Worm (Caenorhabditis elegans) whole organism, L3 larva: ENCODE data around the gene npr-13.
A peak's percentile ranks its signal among the peaks of the same experiment; 100 is the strongest.

Source experiments
- R02D3.7 ChIP-seq: fragments of 150-350 bp; optimal IDR thresholded peaks from 2 replicates; lab custom pipeline; 2014; ENCODE audit warnings: missing biosample characterization, missing genetic modification characterization
- ZK546.5 ChIP-seq: sonication (generic microtip); optimal IDR thresholded peaks from 2 replicates; lab custom pipeline; 2017; ENCODE audit warnings: missing biosample characterization, missing genetic modification characterization
- aly-2 ChIP-seq: fragments of 150-350 bp; optimal IDR thresholded peaks from 2 replicates; lab custom pipeline; 2014; ENCODE audit warnings: missing biosample characterization, missing genetic modification characterization
- ama-1 ChIP-seq: fragments of 150-350 bp; optimal IDR thresholded peaks from 2 replicates; lab custom pipeline; 2018
- ceh-28 ChIP-seq: fragments of 150-350 bp; optimal IDR thresholded peaks from 2 replicates; lab custom pipeline; 2014; ENCODE audit warnings: missing biosample characterization, missing genetic modification reagents, missing genetic modification characterization
- ceh-82 ChIP-seq: fragments of 150-350 bp; optimal IDR thresholded peaks from 2 replicates; lab custom pipeline; 2014; ENCODE audit warnings: missing biosample characterization, missing genetic modification characterization
- daf-12 ChIP-seq: fragments of 150-350 bp; optimal IDR thresholded peaks from 2 replicates; lab custom pipeline; 2014; ENCODE audit warnings: missing biosample characterization, missing genetic modification reagents, missing genetic modification characterization
- egl-5 ChIP-seq: fragments of 150-350 bp; optimal IDR thresholded peaks from 2 replicates; lab custom pipeline; 2017; ENCODE audit warnings: missing biosample characterization, missing genetic modification reagents, missing genetic modification characterization, inconsistent platforms
- elt-1 ChIP-seq: fragments of 150-350 bp; optimal IDR thresholded peaks from 2 replicates; lab custom pipeline; 2014; ENCODE audit warnings: missing biosample characterization, missing genetic modification characterization
- elt-2 ChIP-seq: sonication (generic microtip); optimal IDR thresholded peaks from 2 replicates; lab custom pipeline; 2016; ENCODE audit warnings: missing genetic modification reagents, mild to moderate bottlenecking, missing genetic modification characterization, missing compliant biosample characterization
- elt-3 ChIP-seq, 3 experiments: fragments of 150-350 bp in 1 of 3; sonication (generic microtip) in 2 of 3; optimal IDR thresholded peaks; 2 replicates in 2 of 3; 4 replicates in 1 of 3; lab custom pipeline; 2014 to 2017; ENCODE audit warnings: missing biosample characterization in 3 of 3, missing genetic modification characterization in 3 of 3
- fos-1 ChIP-seq: fragments of 150-350 bp; optimal IDR thresholded peaks from 2 replicates; lab custom pipeline; 2014; ENCODE audit warnings: missing biosample characterization, missing genetic modification characterization
- hmg-11 ChIP-seq: sonication (generic microtip); optimal IDR thresholded peaks from 2 replicates; lab custom pipeline; 2016; ENCODE audit warnings: missing genetic modification characterization, missing compliant biosample characterization
- jun-1 ChIP-seq: fragments of 150-350 bp; optimal IDR thresholded peaks from 2 replicates; lab custom pipeline; 2014; ENCODE audit warnings: missing biosample characterization, missing genetic modification reagents, missing genetic modification characterization
- lin-15B ChIP-seq: fragments of 150-350 bp; optimal IDR thresholded peaks from 2 replicates; lab custom pipeline; 2014; ENCODE audit warnings: missing biosample characterization, missing genetic modification characterization
- lin-39 ChIP-seq: fragments of 150-350 bp; optimal IDR thresholded peaks from 2 replicates; lab custom pipeline; 2018; ENCODE audit warnings: missing biosample characterization, missing genetic modification reagents, missing genetic modification characterization
- lsy-12 ChIP-seq: sonication (generic microtip); optimal IDR thresholded peaks from 2 replicates; lab custom pipeline; 2016; ENCODE audit warnings: mild to moderate bottlenecking, missing genetic modification characterization, missing compliant biosample characterization
- mdl-1 ChIP-seq: fragments of 150-350 bp; optimal IDR thresholded peaks from 2 replicates; lab custom pipeline; 2014; ENCODE audit warnings: missing biosample characterization, missing genetic modification characterization
- mml-1 ChIP-seq: fragments of 150-350 bp; sonication (generic microtip); optimal IDR thresholded peaks from 3 replicates; lab custom pipeline; 2014; ENCODE audit warnings: missing biosample characterization, missing genetic modification characterization
- nfya-1 ChIP-seq: sonication (generic microtip); optimal IDR thresholded peaks from 2 replicates; lab custom pipeline; 2017; ENCODE audit warnings: missing genetic modification characterization, mild to moderate bottlenecking, missing compliant biosample characterization, antibody characterized with exemption, moderate library complexity; ENCODE audit not compliant: insufficient read depth
- nhr-12 ChIP-seq: fragments of 150-350 bp; optimal IDR thresholded peaks from 2 replicates; lab custom pipeline; 2014; ENCODE audit warnings: missing biosample characterization, missing genetic modification characterization
- nhr-23 ChIP-seq: fragments of 150-350 bp; optimal IDR thresholded peaks from 2 replicates; lab custom pipeline; 2014; ENCODE audit warnings: missing biosample characterization, missing genetic modification reagents, missing genetic modification characterization
- nhr-237 ChIP-seq: fragments of 150-350 bp; optimal IDR thresholded peaks from 2 replicates; lab custom pipeline; 2014; ENCODE audit warnings: missing biosample characterization, missing genetic modification characterization
- nhr-25 ChIP-seq: sonication (generic microtip); optimal IDR thresholded peaks from 2 replicates; lab custom pipeline; 2017; ENCODE audit warnings: missing biosample characterization, missing genetic modification characterization
- nhr-28 ChIP-seq: fragments of 150-350 bp; optimal IDR thresholded peaks from 2 replicates; lab custom pipeline; 2014; ENCODE audit warnings: missing biosample characterization, missing genetic modification characterization
- nhr-67 ChIP-seq: fragments of 150-350 bp; optimal IDR thresholded peaks from 2 replicates; lab custom pipeline; 2014; ENCODE audit warnings: missing biosample characterization, missing genetic modification characterization
- nhr-76 ChIP-seq: fragments of 150-350 bp; sonication (generic microtip); optimal IDR thresholded peaks from 5 replicates; lab custom pipeline; 2014; ENCODE audit warnings: missing biosample characterization, missing genetic modification characterization
- nhr-77 ChIP-seq: fragments of 150-350 bp; optimal IDR thresholded peaks from 2 replicates; lab custom pipeline; 2014; ENCODE audit warnings: missing biosample characterization, missing genetic modification characterization
- pha-4 ChIP-seq: fragments of 150-350 bp; optimal IDR thresholded peaks from 2 replicates; lab custom pipeline; 2014; ENCODE audit warnings: missing biosample characterization, missing genetic modification reagents, missing genetic modification characterization
- skn-1 ChIP-seq: fragments of 150-350 bp; optimal IDR thresholded peaks from 2 replicates; lab custom pipeline; 2014; ENCODE audit warnings: missing biosample characterization, missing genetic modification characterization
- snpc-4 ChIP-seq: fragments of 150-350 bp; optimal IDR thresholded peaks from 2 replicates; lab custom pipeline; 2014; ENCODE audit warnings: missing biosample characterization, missing genetic modification characterization
- tbx-2 ChIP-seq: sonication (generic microtip); optimal IDR thresholded peaks from 2 replicates; lab custom pipeline; 2016; ENCODE audit warnings: mild to moderate bottlenecking, missing genetic modification characterization, missing compliant biosample characterization
- unc-62 ChIP-seq: fragments of 150-350 bp; sonication (generic microtip); optimal IDR thresholded peaks from 4 replicates; lab custom pipeline; 2014; ENCODE audit warnings: missing biosample characterization, missing genetic modification reagents, missing genetic modification characterization
- ztf-11 ChIP-seq: fragments of 150-350 bp; optimal IDR thresholded peaks from 2 replicates; lab custom pipeline; 2014; ENCODE audit warnings: missing biosample characterization, missing genetic modification characterization

The npr-13 gene

ce11 chrV:14858503-14858902, at the start of gene npr-13:
Gene npr-13 (minus strand): TSS chrV:14858603.
- TF ChIP-seq hmg-11 (tag; lab: Kevin White, UChicago) (no peak), elt-3 (tag; optimal IDR thresholded peaks at IDR 0.05; lab: Kevin White, UChicago) (no peak), lsy-12 (no peak), skn-1 (tag; lab: Kevin White, UChicago) (no peak), lin-39 (tag; lab: Kevin White, UChicago) (no peak), unc-62 (GFP tag; lab: Kevin White, UChicago) (no peak), nhr-23 (no peak), elt-2 (tag; lab: Kevin White, UChicago) (no peak), ama-1 (lab: Kevin White, UChicago) (no peak), mdl-1 (tag; lab: Kevin White, UChicago) (no peak), lin-15B (tag; lab: Kevin White, UChicago) (no peak), nhr-12 (tag; lab: Kevin White, UChicago) (no peak), nhr-76 (no peak), fos-1 (tag; lab: Kevin White, UChicago) (no peak), ztf-11 (tag; lab: Kevin White, UChicago) (no peak), nhr-28 (tag; lab: Kevin White, UChicago) (no peak), nhr-67 (tag; lab: Kevin White, UChicago) (no peak)

DNA sequence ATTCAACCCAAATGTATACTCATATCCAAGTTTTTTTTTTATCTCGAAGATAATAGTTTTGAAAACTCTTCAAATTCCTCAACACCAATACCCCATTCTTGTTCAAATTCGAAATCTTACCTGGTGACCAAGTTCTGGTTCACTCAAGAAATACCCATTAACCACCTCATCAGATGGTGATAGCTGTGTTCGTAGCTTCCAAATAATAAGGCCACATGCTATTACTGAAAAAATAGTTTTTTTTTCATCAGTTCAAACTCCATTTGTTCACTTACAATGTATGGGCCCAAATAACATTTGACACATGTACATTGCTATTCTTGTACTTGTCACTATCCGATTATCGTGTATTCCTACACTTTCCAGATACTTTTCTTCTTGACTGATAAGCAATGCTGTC, 49.0 kb upstream of the npr-13 start:
- TF ChIP-seq nhr-76 (no peak), ama-1 (lab: Kevin White, UChicago) (no peak), aly-2 (tag; lab: Kevin White, UChicago) (no peak), mml-1 (tag; lab: Kevin White, UChicago) (no peak), nhr-23 (no peak), nhr-12 (tag; lab: Kevin White, UChicago) (no peak), lsy-12 (no peak), nhr-77 (tag; lab: Kevin White, UChicago) (no peak), R02D3.7 (tag; lab: Kevin White, UChicago) (no peak), pha-4 (no peak), jun-1 (tag; lab: Kevin White, UChicago) (no peak), mdl-1 (tag; lab: Kevin White, UChicago) (no peak), hmg-11 (tag; lab: Kevin White, UChicago) (no peak), elt-2 (tag; lab: Kevin White, UChicago) (no peak), elt-1 (no peak), daf-12 (tag; lab: Kevin White, UChicago) (no peak), snpc-4 (no peak)

DNA sequence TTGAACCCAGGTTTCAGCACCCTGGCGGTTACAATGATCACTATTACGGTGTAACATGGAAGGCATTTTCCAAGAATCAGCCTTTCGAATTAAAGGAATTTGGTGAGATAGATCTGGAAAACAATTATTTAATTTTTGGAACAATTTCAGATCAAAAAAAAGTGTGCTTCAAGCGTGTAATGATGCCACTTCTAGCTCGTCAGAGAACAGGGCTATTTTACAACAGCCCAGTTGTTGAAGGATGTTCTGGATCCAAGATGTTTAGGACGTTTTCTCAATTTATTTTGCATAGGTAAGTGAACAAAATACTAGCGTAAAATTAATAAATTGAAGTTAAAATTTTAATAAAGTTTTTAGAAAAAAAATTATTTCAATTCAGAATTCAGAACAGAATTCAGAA, 42.5 kb upstream of the npr-13 start:
- TF ChIP-seq elt-2 (tag; lab: Kevin White, UChicago) (no peak), skn-1 (tag; lab: Kevin White, UChicago) (no peak), jun-1 (tag; lab: Kevin White, UChicago) (no peak), lin-15B (tag; lab: Kevin White, UChicago) (no peak), unc-62 (GFP tag; lab: Kevin White, UChicago) (no peak), daf-12 (tag; lab: Kevin White, UChicago) (no peak), nhr-12 (tag; lab: Kevin White, UChicago) (no peak), nhr-237 (no peak)

DNA sequence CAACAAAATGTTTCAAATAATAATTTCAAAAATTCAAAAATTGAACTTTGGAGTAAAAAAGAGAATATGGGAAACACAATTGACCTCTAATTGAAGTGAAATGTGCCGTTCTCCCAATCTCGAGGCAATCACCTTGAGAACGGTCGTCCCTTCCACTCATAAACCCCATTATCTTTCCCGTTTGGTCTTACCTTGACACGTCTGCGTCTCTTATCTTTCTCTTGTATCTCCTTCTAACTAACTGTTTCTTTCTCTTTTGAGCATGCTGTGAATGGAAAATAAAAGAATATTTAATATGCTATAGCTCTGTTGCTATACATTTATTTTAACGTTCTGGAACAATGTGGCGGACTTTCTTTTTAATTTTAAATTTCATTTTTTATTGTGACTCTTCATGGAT, 41.1 kb upstream of the npr-13 start, which contains the start of gene H12D21.10:
H12D21.10 (plus strand) TSS at position 260 of the 400 bp plus-strand sequence.
- peak; percentile 15 for TF ChIP-seq pha-4
- TF ChIP-seq egl-5 (tag; lab: Kevin White, UChicago), result no peak
- TF ChIP-seq ZK546.5 (tag; lab: Kevin White, UChicago), result no peak
- TF ChIP-seq elt-2 (tag; lab: Kevin White, UChicago), result peak; percentile 13
- TF ChIP-seq mdl-1 (tag; lab: Kevin White, UChicago), result no peak
- TF ChIP-seq nhr-25 (tag; lab: Kevin White, UChicago), result peak; percentile 27
- no peak for TF ChIP-seq skn-1 (tag; lab: Kevin White, UChicago)

DNA sequence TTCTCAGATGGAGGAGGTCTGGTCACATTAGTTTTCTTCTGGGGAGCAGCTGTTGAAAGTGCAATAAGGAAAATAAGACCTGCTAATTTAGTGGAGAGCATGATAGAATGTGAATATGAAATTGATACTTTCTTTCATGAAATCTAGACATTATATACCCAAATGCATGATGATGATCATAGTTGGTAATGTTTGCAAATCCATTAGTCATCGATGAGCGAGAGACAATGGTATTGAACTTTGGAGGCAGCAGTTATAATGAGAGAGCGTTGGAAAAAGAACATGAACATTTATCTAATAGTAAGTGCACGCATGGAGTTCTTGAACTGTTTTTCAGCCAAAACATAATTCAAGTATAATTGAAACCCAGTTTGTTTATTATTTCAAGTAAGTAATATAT, 39.3 kb upstream of the npr-13 start, which contains the start of gene H12D21.6:
H12D21.6 (minus strand) TSS at position 101 of the 400 bp plus-strand sequence.
- TF ChIP-seq fos-1 (tag; lab: Kevin White, UChicago) (no peak), nfya-1 (tag; lab: Kevin White, UChicago) (no peak), ceh-82 (tag; lab: Kevin White, UChicago) (no peak), ceh-28 (no peak), lsy-12 (no peak), nhr-25 (tag; lab: Kevin White, UChicago) (no peak), snpc-4 (no peak), tbx-2 (tag; lab: Kevin White, UChicago) (no peak), ama-1 (lab: Kevin White, UChicago) (no peak)
